Worm (Caenorhabditis elegans): ENCODE results near the gene srw-32.

ce11 chrV:17542304-17542703 lies 33.7 kb downstream of the srw-32 start:
- TF ChIP-seq gmeb-1 (tag; optimal IDR thresholded peaks at IDR 0.05), result no peak
- no peak for TF ChIP-seq unc-39 (tag; optimal IDR thresholded peaks at IDR 0.05)
- TF ChIP-seq elt-3 (tag; optimal IDR thresholded peaks at IDR 0.05), result no peak
- no peak for TF ChIP-seq lin-39 (tag; optimal IDR thresholded peaks at IDR 0.05)
- TF ChIP-seq unc-55 (GFP tag; optimal IDR thresholded peaks at IDR 0.05), result no peak
- TF ChIP-seq lin-11 (tag; optimal IDR thresholded peaks at IDR 0.05), result no peak
- TF ChIP-seq ztf-11 (tag; optimal IDR thresholded peaks at IDR 0.05), result no peak
- no peak for TF ChIP-seq nhr-11 (tag; optimal IDR thresholded peaks at IDR 0.05)
- no peak for TF ChIP-seq blmp-1 (tag; optimal IDR thresholded peaks at IDR 0.05; ENCODE audit: insufficient read depth)

All from whole organism, L2 larva.